Worm (Caenorhabditis elegans): ENCODE results near the gene sym-3.

DNA sequence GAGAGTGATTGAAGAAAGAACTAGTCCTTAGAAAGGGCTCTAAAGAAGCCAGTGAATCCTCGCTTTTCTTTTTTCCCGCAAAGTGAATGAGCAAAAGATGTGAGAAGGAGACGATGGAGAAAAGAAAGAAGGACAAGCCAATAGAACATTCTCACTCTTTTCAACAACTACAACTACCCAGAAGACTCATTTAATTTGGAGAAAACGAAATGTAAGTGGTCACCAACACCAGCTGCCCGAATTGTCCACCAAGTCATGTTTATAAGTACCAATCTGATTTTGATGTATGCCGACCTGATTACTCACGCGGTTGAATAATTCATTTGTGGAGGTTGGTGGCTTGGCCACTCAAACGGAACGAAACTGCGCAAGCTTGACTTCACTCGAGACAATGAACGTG, 29.0 kb downstream of the sym-3 start:
- TF ChIP-seq him-1 (tag; optimal IDR thresholded peaks at IDR 0.05) (no peak), dao-5 (tag; optimal IDR thresholded peaks at IDR 0.05) (no peak), W03F9.2 (tag; optimal IDR thresholded peaks at IDR 0.05) (no peak)

All from whole organism, L4/young adult.